Worm (Caenorhabditis elegans) whole organism, L3 larva: Measurements from ENCODE around the gene F25B3.5.

Experiments used
- ZK546.5 ChIP-seq: sonication (generic microtip); optimal IDR thresholded peaks from 2 replicates; lab custom pipeline; 2017; ENCODE audit warnings: missing biosample characterization, missing genetic modification characterization
- aly-2 ChIP-seq: fragments of 150-350 bp; optimal IDR thresholded peaks from 2 replicates; lab custom pipeline; 2014; ENCODE audit warnings: missing biosample characterization, missing genetic modification characterization
- ceh-28 ChIP-seq: fragments of 150-350 bp; optimal IDR thresholded peaks from 2 replicates; lab custom pipeline; 2014; ENCODE audit warnings: missing biosample characterization, missing genetic modification reagents, missing genetic modification characterization
- ceh-9 ChIP-seq: sonication (generic microtip); optimal IDR thresholded peaks from 2 replicates; lab custom pipeline; 2018; ENCODE audit warnings: missing biosample characterization, missing genetic modification characterization
- elt-1 ChIP-seq: fragments of 150-350 bp; optimal IDR thresholded peaks from 2 replicates; lab custom pipeline; 2014; ENCODE audit warnings: missing biosample characterization, missing genetic modification characterization
- fos-1 ChIP-seq: fragments of 150-350 bp; optimal IDR thresholded peaks from 2 replicates; lab custom pipeline; 2014; ENCODE audit warnings: missing biosample characterization, missing genetic modification characterization
- nhr-237 ChIP-seq: fragments of 150-350 bp; optimal IDR thresholded peaks from 2 replicates; lab custom pipeline; 2014; ENCODE audit warnings: missing biosample characterization, missing genetic modification characterization
- unc-39 ChIP-seq: sonication (generic microtip); optimal IDR thresholded peaks from 4 replicates; lab custom pipeline; 2017; ENCODE audit warnings: missing biosample characterization, missing genetic modification characterization
- ztf-11 ChIP-seq: fragments of 150-350 bp; optimal IDR thresholded peaks from 2 replicates; lab custom pipeline; 2014; ENCODE audit warnings: missing biosample characterization, missing genetic modification characterization

- no peak for TF ChIP-seq ceh-28
- TF ChIP-seq aly-2 (tag; lab: Kevin White, UChicago) = no peak
- no peak for TF ChIP-seq ceh-9 (tag; lab: Kevin White, UChicago)
- TF ChIP-seq nhr-237 (tag; lab: Kevin White, UChicago) = no peak
- TF ChIP-seq ZK546.5 (tag; lab: Kevin White, UChicago) = no peak
- TF ChIP-seq elt-1 = no peak
- no peak for TF ChIP-seq unc-39 (tag; lab: Kevin White, UChicago)
- TF ChIP-seq fos-1 (tag; lab: Kevin White, UChicago) = no peak
- TF ChIP-seq ztf-11 (tag; lab: Kevin White, UChicago) = no peak
Measured at ce11 chrV:9609217-9609616, 39.1 kb upstream of the F25B3.5 start.
